Fruit fly (Drosophila melanogaster): ENCODE data around the gene CG34273.

DNA sequence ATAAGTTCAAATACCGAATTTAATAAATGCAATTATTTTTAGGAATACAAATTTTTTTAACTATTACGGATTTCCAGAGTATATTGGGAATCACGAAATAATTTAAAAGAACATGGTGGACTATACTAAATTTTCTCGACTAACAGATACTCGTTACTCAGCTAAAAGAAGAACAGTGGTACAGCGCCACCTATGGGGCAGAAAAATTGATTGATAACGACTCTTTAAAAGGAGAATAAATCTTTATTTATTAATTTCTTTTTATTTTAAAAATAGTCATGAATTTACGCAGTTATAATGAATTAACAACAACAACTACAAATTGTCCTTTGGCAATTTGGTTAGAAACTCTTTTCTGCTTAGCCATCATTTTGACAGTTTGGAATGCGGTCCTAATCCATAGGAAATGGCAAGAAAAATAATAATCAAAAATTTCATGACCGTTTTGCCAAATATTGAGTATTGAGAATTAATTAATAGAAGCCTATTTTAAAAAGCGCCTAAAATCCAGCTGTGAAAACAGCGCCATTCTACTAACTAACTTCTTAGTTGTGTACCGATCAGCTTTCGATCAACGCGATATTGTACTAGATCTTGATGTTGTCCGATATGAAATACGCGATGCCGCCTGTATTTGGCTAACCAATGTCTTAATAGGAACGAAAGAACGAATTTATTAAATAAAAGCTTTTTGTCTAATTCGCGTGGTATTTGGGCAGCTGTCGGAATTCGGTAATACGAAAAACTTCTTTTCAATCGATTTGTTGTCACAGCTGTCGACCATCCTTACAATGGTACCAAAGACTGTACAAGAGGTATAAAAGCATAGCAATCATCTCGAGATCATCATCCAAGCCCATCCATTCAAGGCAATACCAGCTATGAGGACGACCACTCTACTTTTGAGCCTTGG, 48.5 kb downstream of the CG34273 start, which contains the start of gene CG14852:
- TF ChIP-seq Oaz (GFP tag; IDR thresholded peaks at IDR 0.05) (no peak), usp (GFP tag; optimal IDR thresholded peaks at IDR 0.05) (no peak), Stat92E (GFP tag; optimal IDR thresholded peaks at IDR 0.05) (no peak), CG3726 (GFP tag; IDR thresholded peaks at IDR 0.05) (no peak), CG15696 (tag; optimal IDR thresholded peaks at IDR 0.05) (no peak)
